Fruit fly (Drosophila melanogaster) whole organism, wandering third instar larva: ENCODE measurements around the gene alpha4GT2.

ENCODE experiments used
- Abd-B ChIP-seq: fragments of >200 bp; optimal IDR thresholded peaks from 2 replicates; lab custom pipeline; 2017; ENCODE audit warnings: missing biosample characterization, missing genetic modification characterization
- Hr83 ChIP-seq: fragments of 200-300 bp; sonication (Bioruptor generic); optimal IDR thresholded peaks from 2 replicates; lab custom pipeline; 2016; ENCODE audit warnings: missing biosample characterization, mild to moderate bottlenecking, missing genetic modification characterization, moderate library complexity; ENCODE audit not compliant: poor library complexity, severe bottlenecking
- Jra ChIP-seq: sonication (Bioruptor generic); optimal IDR thresholded peaks from 2 replicates; lab custom pipeline; 2016; ENCODE audit warnings: missing biosample characterization, missing genetic modification characterization
- Mio ChIP-seq: sonication (Bioruptor generic); optimal IDR thresholded peaks from 2 replicates; lab custom pipeline; 2016; ENCODE audit warnings: missing biosample characterization, missing genetic modification characterization
- dl ChIP-seq, 2 experiments: fragments of 175-275, 200-275 bp in 1 of 2; fragments of 200-275 bp in 1 of 2; sonication (Bioruptor generic); optimal IDR thresholded peaks; lab custom pipeline; 2018; ENCODE audit warnings: mild to moderate bottlenecking in 2 of 2, missing biosample characterization in 2 of 2, missing genetic modification characterization in 2 of 2, moderate library complexity in 2 of 2; ENCODE audit not compliant: partially characterized antibody in 2 of 2, insufficient read depth in 1 of 2
- lola ChIP-seq: fragments of >200 bp; optimal IDR thresholded peaks from 2 replicates; lab custom pipeline; 2017; ENCODE audit warnings: missing biosample characterization, missing genetic modification characterization

dm6 chr3R:25851224-25851682 is 19.2 kb downstream of the alpha4GT2 start, which contains the start of the genes CG14545 and CG5886:
- TF ChIP-seq lola (GFP tag; lab: Kevin White, UChicago) (no peak), Hr83 (GFP tag; lab: Kevin White, UChicago) (no peak), Mio (GFP tag; lab: Kevin White, UChicago) (no peak), Jra (no peak), dl (GFP tag; optimal IDR thresholded peaks at IDR 0.05; lab: Kevin White, UChicago; ENCODE audit: insufficient read depth in 1 of 2, partially characterized antibody in 2 of 2) (no peak), Abd-B (GFP tag; lab: Kevin White, UChicago) (no peak)
